Fruit fly (Drosophila melanogaster) whole organism: ENCODE measurements around the gene Son.

ENCODE experiments used
- CG8478 ChIP-seq: fragments of >200 bp; optimal IDR thresholded peaks from 2 replicates; lab custom pipeline; 2018; ENCODE audit warnings: inconsistent platforms
- Dll ChIP-seq: fragments of >200 bp; optimal IDR thresholded peaks from 2 replicates; lab custom pipeline; 2017
- EcR ChIP-seq, 2 experiments: fragments of >200 bp; optimal IDR thresholded peaks; 2 replicates each; lab custom pipeline; 2017; ENCODE audit warnings: missing biosample characterization in 2 of 2, missing genetic modification characterization in 2 of 2, missing genetic modification reagents in 2 of 2
- pan ChIP-seq: fragments of >200 bp; optimal IDR thresholded peaks from 2 replicates; lab custom pipeline; 2017
- psq ChIP-seq: fragments of >200 bp; optimal IDR thresholded peaks from 2 replicates; lab custom pipeline; 2017
- usp ChIP-seq: fragments of >200 bp; optimal IDR thresholded peaks from 2 replicates; lab custom pipeline; 2017; ENCODE audit warnings: missing biosample characterization, missing genetic modification characterization, mixed read lengths

Son gene

dm6 chr3R:9606913-9607804 lies 29.3 kb downstream of the Son start:
- no peak for TF ChIP-seq EcR (GFP tag; optimal IDR thresholded peaks at IDR 0.05; lab: Kevin White, UChicago)
- TF ChIP-seq usp (GFP tag; lab: Kevin White, UChicago), result no peak
- no peak for TF ChIP-seq psq (lab: Kevin White, UChicago)
- TF ChIP-seq CG8478 (lab: Kevin White, UChicago), result no peak
- no peak for TF ChIP-seq Dll (lab: Kevin White, UChicago)
- TF ChIP-seq pan (lab: Kevin White, UChicago), result no peak

- no peak for TF ChIP-seq usp (GFP tag; lab: Kevin White, UChicago)
- TF ChIP-seq Dll (lab: Kevin White, UChicago), result no peak
- no peak for TF ChIP-seq CG8478 (lab: Kevin White, UChicago)
- TF ChIP-seq pan (lab: Kevin White, UChicago), result no peak
- no peak for TF ChIP-seq psq (lab: Kevin White, UChicago)
- no peak for TF ChIP-seq EcR (GFP tag; optimal IDR thresholded peaks at IDR 0.05; lab: Kevin White, UChicago)
These were observed 30.4 kb downstream of the Son start for dm6 chr3R:9608206-9608605.

dm6 chr3R:9612217-9612616 lies 34.4 kb downstream of the Son start:
- TF ChIP-seq pan (lab: Kevin White, UChicago) (no peak), EcR (GFP tag; optimal IDR thresholded peaks at IDR 0.05; lab: Kevin White, UChicago) (no peak), Dll (lab: Kevin White, UChicago) (no peak), CG8478 (lab: Kevin White, UChicago) (no peak), usp (GFP tag; lab: Kevin White, UChicago) (no peak)

- TF ChIP-seq psq (lab: Kevin White, UChicago), result no peak
- TF ChIP-seq Dll (lab: Kevin White, UChicago), result no peak
- TF ChIP-seq usp (GFP tag; lab: Kevin White, UChicago), result no peak
- TF ChIP-seq CG8478 (lab: Kevin White, UChicago), result no peak
- TF ChIP-seq EcR (GFP tag; optimal IDR thresholded peaks at IDR 0.05; lab: Kevin White, UChicago), result no peak
- TF ChIP-seq pan (lab: Kevin White, UChicago), result no peak
These were observed 35.3 kb downstream of the Son start for dm6 chr3R:9613124-9613523.

- TF ChIP-seq usp (GFP tag; lab: Kevin White, UChicago), result no peak
- TF ChIP-seq EcR (GFP tag; optimal IDR thresholded peaks at IDR 0.05; lab: Kevin White, UChicago), result no peak
- no peak for TF ChIP-seq CG8478 (lab: Kevin White, UChicago)
- no peak for TF ChIP-seq psq (lab: Kevin White, UChicago)
- TF ChIP-seq Dll (lab: Kevin White, UChicago), result no peak
- no peak for TF ChIP-seq pan (lab: Kevin White, UChicago)
These were observed 40.5 kb downstream of the Son start for dm6 chr3R:9618331-9618730.

dm6 chr3R:9620278-9620677 lies 42.4 kb downstream of the Son start:
- TF ChIP-seq Dll (lab: Kevin White, UChicago), result no peak
- no peak for TF ChIP-seq usp (GFP tag; lab: Kevin White, UChicago)
- TF ChIP-seq EcR (GFP tag; optimal IDR thresholded peaks at IDR 0.05; lab: Kevin White, UChicago), result no peak
- no peak for TF ChIP-seq psq (lab: Kevin White, UChicago)
- TF ChIP-seq pan (lab: Kevin White, UChicago), result no peak
- no peak for TF ChIP-seq CG8478 (lab: Kevin White, UChicago)

dm6 chr3R:9625443-9625842 lies 47.6 kb downstream of the Son start:
- TF ChIP-seq usp (GFP tag; lab: Kevin White, UChicago) (no peak), psq (lab: Kevin White, UChicago) (no peak), pan (lab: Kevin White, UChicago) (no peak), CG8478 (lab: Kevin White, UChicago) (no peak), Dll (lab: Kevin White, UChicago) (no peak), EcR (GFP tag; optimal IDR thresholded peaks at IDR 0.05; lab: Kevin White, UChicago) (no peak)

dm6 chr3R:9626266-9626665 lies 48.4 kb downstream of the Son start:
- TF ChIP-seq usp (GFP tag; lab: Kevin White, UChicago) (no peak), psq (lab: Kevin White, UChicago) (no peak), pan (lab: Kevin White, UChicago) (no peak), EcR (GFP tag; optimal IDR thresholded peaks at IDR 0.05; lab: Kevin White, UChicago) (no peak), Dll (lab: Kevin White, UChicago) (no peak), CG8478 (lab: Kevin White, UChicago) (no peak)

- TF ChIP-seq CG8478 (lab: Kevin White, UChicago), result no peak
- TF ChIP-seq EcR (GFP tag; optimal IDR thresholded peaks at IDR 0.05; lab: Kevin White, UChicago), result no peak
- TF ChIP-seq usp (GFP tag; lab: Kevin White, UChicago), result no peak
- no peak for TF ChIP-seq pan (lab: Kevin White, UChicago)
- TF ChIP-seq Dll (lab: Kevin White, UChicago), result no peak
- TF ChIP-seq psq (lab: Kevin White, UChicago), result no peak
These were observed 49.1 kb downstream of the Son start, which contains the start of the genes CG9427 and CG8319 for dm6 chr3R:9626880-9627401. CG9427 (minus strand) TSS chr3R:9626930. CG8319 (plus strand) TSS chr3R:9627321.

- no peak for TF ChIP-seq psq (lab: Kevin White, UChicago)
- TF ChIP-seq EcR (GFP tag; optimal IDR thresholded peaks at IDR 0.05; lab: Kevin White, UChicago), result no peak
- no peak for TF ChIP-seq CG8478 (lab: Kevin White, UChicago)
- TF ChIP-seq Dll (lab: Kevin White, UChicago), result no peak
- no peak for TF ChIP-seq pan (lab: Kevin White, UChicago)
- TF ChIP-seq usp (GFP tag; lab: Kevin White, UChicago), result no peak
These were observed 50.2 kb downstream of the Son start for dm6 chr3R:9628036-9628435.

dm6 chr3R:9628607-9629006 lies 50.8 kb downstream of the Son start:
- TF ChIP-seq usp (GFP tag; lab: Kevin White, UChicago) (no peak), Dll (lab: Kevin White, UChicago) (no peak), psq (lab: Kevin White, UChicago) (no peak), CG8478 (lab: Kevin White, UChicago) (no peak), pan (lab: Kevin White, UChicago) (no peak), EcR (GFP tag; optimal IDR thresholded peaks at IDR 0.05; lab: Kevin White, UChicago) (no peak)
